Worm (Caenorhabditis elegans) whole organism, late embryonic: ENCODE results near the gene spcs-3.
A peak's percentile ranks its signal among the peaks of the same experiment; 100 is the strongest.

ENCODE experiments used
- C08G9.2 ChIP-seq: sonication (generic microtip); optimal IDR thresholded peaks from 2 replicates; lab custom pipeline; 2016; ENCODE audit warnings: mild to moderate bottlenecking, missing genetic modification characterization, moderate library complexity, missing compliant biosample characterization
- C38D4.7 ChIP-seq: fragments of 200-800 bp; sonication (Bioruptor generic); optimal IDR thresholded peaks from 2 replicates; lab custom pipeline; 2018; ENCODE audit warnings: mild to moderate bottlenecking, missing genetic modification characterization, moderate library complexity, missing compliant biosample characterization
- K02D7.2 ChIP-seq: sonication (generic microtip); optimal IDR thresholded peaks from 2 replicates; lab custom pipeline; 2017; ENCODE audit warnings: mild to moderate bottlenecking, missing genetic modification characterization, missing compliant biosample characterization
- T23F11.4 ChIP-seq: fragments of 200-800 bp; sonication (Bioruptor generic); optimal IDR thresholded peaks from 2 replicates; lab custom pipeline; 2018; ENCODE audit warnings: mild to moderate bottlenecking, missing genetic modification characterization, missing compliant biosample characterization
- Y22D7AL.16 ChIP-seq: sonication (generic microtip); optimal IDR thresholded peaks from 2 replicates; lab custom pipeline; 2016; ENCODE audit warnings: missing genetic modification characterization, missing compliant biosample characterization
- ahr-1 ChIP-seq: sonication (generic microtip); optimal IDR thresholded peaks from 2 replicates; lab custom pipeline; 2016; ENCODE audit warnings: missing genetic modification characterization, missing compliant biosample characterization
- ceh-14 ChIP-seq: sonication (generic microtip); optimal IDR thresholded peaks from 2 replicates; lab custom pipeline; 2016; ENCODE audit warnings: missing genotype, missing genetic modification characterization, missing compliant biosample characterization
- ceh-18 ChIP-seq: sonication (generic microtip); optimal IDR thresholded peaks from 2 replicates; lab custom pipeline; 2016; ENCODE audit warnings: missing genetic modification characterization, missing compliant biosample characterization
- ceh-19 ChIP-seq: fragments of 200-800 bp; sonication (Bioruptor generic); optimal IDR thresholded peaks from 2 replicates; lab custom pipeline; 2018; ENCODE audit warnings: mild to moderate bottlenecking, missing genetic modification characterization, missing compliant biosample characterization
- ceh-2 ChIP-seq: sonication (generic microtip); optimal IDR thresholded peaks from 2 replicates; lab custom pipeline; 2016; ENCODE audit warnings: missing genotype, missing genetic modification characterization, missing compliant biosample characterization
- ceh-24 ChIP-seq: sonication (generic microtip); optimal IDR thresholded peaks from 2 replicates; lab custom pipeline; 2016; ENCODE audit warnings: mild to moderate bottlenecking, missing genetic modification characterization, missing compliant biosample characterization
- ceh-30 ChIP-seq: fragments of 150-350 bp; optimal IDR thresholded peaks from 2 replicates; lab custom pipeline; 2014; ENCODE audit warnings: missing biosample characterization, missing genetic modification characterization
- ceh-31 ChIP-seq: sonication (generic microtip); optimal IDR thresholded peaks from 2 replicates; lab custom pipeline; 2016; ENCODE audit warnings: missing genetic modification characterization, missing compliant biosample characterization
- ceh-34 ChIP-seq: sonication (generic microtip); optimal IDR thresholded peaks from 2 replicates; lab custom pipeline; 2016; ENCODE audit warnings: mild to moderate bottlenecking, missing genetic modification characterization, missing compliant biosample characterization
- ceh-6 ChIP-seq: fragments of 200-800 bp; sonication (Bioruptor generic); optimal IDR thresholded peaks from 2 replicates; lab custom pipeline; 2018; ENCODE audit warnings: mild to moderate bottlenecking, missing genetic modification characterization, missing compliant biosample characterization
- che-1 ChIP-seq: sonication (generic microtip); optimal IDR thresholded peaks from 2 replicates; lab custom pipeline; 2016; ENCODE audit warnings: mild to moderate bottlenecking, missing genetic modification characterization, missing compliant biosample characterization
- dve-1 ChIP-seq: sonication (generic microtip); optimal IDR thresholded peaks from 2 replicates; lab custom pipeline; 2017; ENCODE audit warnings: antibody characterized with exemption, mild to moderate bottlenecking, missing genetic modification characterization, missing compliant biosample characterization
- elt-4 ChIP-seq: sonication (generic microtip); optimal IDR thresholded peaks from 2 replicates; lab custom pipeline; 2016; ENCODE audit warnings: missing genetic modification characterization, missing compliant biosample characterization
- ets-4 ChIP-seq: sonication (generic microtip); optimal IDR thresholded peaks from 2 replicates; lab custom pipeline; 2016; ENCODE audit warnings: missing genetic modification characterization, missing compliant biosample characterization
- fkh-10 ChIP-seq: fragments of 150-350 bp; optimal IDR thresholded peaks from 2 replicates; lab custom pipeline; 2014; ENCODE audit warnings: missing biosample characterization, missing genetic modification reagents, missing genetic modification characterization
- fkh-6 ChIP-seq: sonication (generic microtip); optimal IDR thresholded peaks from 2 replicates; lab custom pipeline; 2016; ENCODE audit warnings: missing genetic modification characterization, missing compliant biosample characterization
- gmeb-2 ChIP-seq: sonication (generic microtip); optimal IDR thresholded peaks from 2 replicates; lab custom pipeline; 2016; ENCODE audit warnings: missing genetic modification characterization, inconsistent platforms, missing compliant biosample characterization
- hlh-30 ChIP-seq: sonication (generic microtip); optimal IDR thresholded peaks from 2 replicates; lab custom pipeline; 2017; ENCODE audit warnings: antibody characterized with exemption, missing genetic modification characterization, missing compliant biosample characterization; ENCODE audit not compliant: insufficient read depth
- hlh-6 ChIP-seq: sonication (generic microtip); optimal IDR thresholded peaks from 2 replicates; lab custom pipeline; 2016; ENCODE audit warnings: missing genotype, missing genetic modification characterization, missing compliant biosample characterization
- nfya-1 ChIP-seq: sonication (generic microtip); optimal IDR thresholded peaks from 2 replicates; lab custom pipeline; 2017; ENCODE audit warnings: missing genetic modification characterization, mild to moderate bottlenecking, missing compliant biosample characterization, antibody characterized with exemption, moderate library complexity
- nhr-11 ChIP-seq: fragments of 150-350 bp; optimal IDR thresholded peaks from 2 replicates; lab custom pipeline; 2014; ENCODE audit warnings: missing biosample characterization, missing genetic modification characterization
- npax-4 ChIP-seq: sonication (generic microtip); optimal IDR thresholded peaks from 2 replicates; lab custom pipeline; 2016; ENCODE audit warnings: missing genetic modification characterization, missing compliant biosample characterization
- pag-3 ChIP-seq: sonication (generic microtip); optimal IDR thresholded peaks from 2 replicates; lab custom pipeline; 2016; ENCODE audit warnings: missing compliant biosample characterization, missing genetic modification characterization, borderline replicate concordance
- pat-9 ChIP-seq: fragments of 200-800 bp; sonication (Bioruptor generic); optimal IDR thresholded peaks from 2 replicates; lab custom pipeline; 2018; ENCODE audit warnings: mild to moderate bottlenecking, missing genetic modification characterization, moderate library complexity, missing compliant biosample characterization
- pha-2 ChIP-seq: sonication (generic microtip); optimal IDR thresholded peaks from 2 replicates; lab custom pipeline; 2017; ENCODE audit warnings: mild to moderate bottlenecking, missing genetic modification characterization, missing compliant biosample characterization
- pha-4 ChIP-seq: fragments of 150-350 bp; optimal IDR thresholded peaks from 2 replicates; lab custom pipeline; 2018; ENCODE audit warnings: missing biosample characterization, missing genetic modification reagents, missing genetic modification characterization
- pqm-1 ChIP-seq: sonication (generic microtip); optimal IDR thresholded peaks from 2 replicates; lab custom pipeline; 2016; ENCODE audit warnings: missing genetic modification characterization, missing compliant biosample characterization
- pros-1 ChIP-seq: fragments of 150-350 bp; optimal IDR thresholded peaks from 2 replicates; lab custom pipeline; 2014; ENCODE audit warnings: missing biosample characterization, missing genetic modification reagents, missing genetic modification characterization
- rnt-1 ChIP-seq: sonication (generic microtip); optimal IDR thresholded peaks from 2 replicates; lab custom pipeline; 2016; ENCODE audit warnings: missing genetic modification characterization, missing compliant biosample characterization
- sox-2 ChIP-seq: fragments of 200-800 bp; sonication (Bioruptor generic); IDR thresholded peaks from 2 replicates; pipeline ENCODE4 v1.3.6; 2022; ENCODE audit warnings: missing genetic modification reagents, missing genetic modification characterization, missing compliant biosample characterization
- sox-4 ChIP-seq: sonication (generic microtip); optimal IDR thresholded peaks from 2 replicates; lab custom pipeline; 2017; ENCODE audit warnings: mild to moderate bottlenecking, missing genetic modification characterization, inconsistent platforms, missing compliant biosample characterization
- syd-9 ChIP-seq: sonication (generic microtip); optimal IDR thresholded peaks from 2 replicates; lab custom pipeline; 2016; ENCODE audit warnings: mild to moderate bottlenecking, missing genetic modification characterization, moderate library complexity, missing compliant biosample characterization
- tbx-7 ChIP-seq: sonication (generic microtip); optimal IDR thresholded peaks from 2 replicates; lab custom pipeline; 2016; ENCODE audit warnings: missing genotype, missing genetic modification characterization, missing compliant biosample characterization
- ttx-3 ChIP-seq: sonication (generic microtip); optimal IDR thresholded peaks from 2 replicates; lab custom pipeline; 2016; ENCODE audit warnings: missing genetic modification reagents, missing genetic modification characterization, missing compliant biosample characterization
- unc-86 ChIP-seq: sonication (generic microtip); optimal IDR thresholded peaks from 2 replicates; lab custom pipeline; 2016; ENCODE audit warnings: missing genetic modification characterization, missing compliant biosample characterization
- zip-5 ChIP-seq: sonication (generic microtip); optimal IDR thresholded peaks from 2 replicates; lab custom pipeline; 2016; ENCODE audit warnings: missing genetic modification characterization, missing compliant biosample characterization
- ztf-16 ChIP-seq: sonication (generic microtip); optimal IDR thresholded peaks from 2 replicates; lab custom pipeline; 2017; ENCODE audit warnings: missing genetic modification characterization, missing compliant biosample characterization

Gene spcs-3

DNA sequence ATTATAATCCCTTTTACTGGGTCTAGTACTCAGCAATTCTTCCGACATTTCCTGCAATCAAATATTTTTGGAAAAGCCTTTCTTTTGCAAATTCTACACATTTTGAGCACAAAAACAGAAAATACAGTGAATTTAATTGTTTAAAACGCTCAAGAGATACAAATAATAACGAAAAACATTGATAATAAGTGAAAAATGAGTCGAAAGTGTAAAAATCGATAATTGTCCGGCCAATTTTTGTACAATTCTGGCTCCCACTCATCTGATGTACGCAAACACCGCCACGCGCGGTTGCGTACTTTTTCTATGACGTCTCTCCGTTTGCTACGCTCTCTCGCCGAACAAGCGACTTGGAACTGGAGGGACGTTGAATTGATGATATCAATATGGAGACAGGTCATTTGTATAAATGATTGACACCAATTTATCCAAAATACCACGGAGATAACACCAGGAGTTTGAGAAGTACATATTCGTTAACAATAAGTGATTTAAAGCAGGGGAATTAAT lies 23.9 kb upstream of the spcs-3 start, which contains the start of gene lin-36 (continued):
- TF ChIP-seq ceh-14 (tag; lab: Kevin White, UChicago) (peak; percentile 23), ets-4 (tag; lab: Kevin White, UChicago) (no peak), C08G9.2 (tag; lab: Kevin White, UChicago) (no peak), K02D7.2 (no peak), unc-86 (no peak), pha-2 (tag; lab: Kevin White, UChicago) (no peak), gmeb-2 (tag; lab: Kevin White, UChicago) (no peak), ceh-30 (tag; lab: Kevin White, UChicago) (peak; percentile 41), elt-4 (tag; lab: Kevin White, UChicago) (no peak), nfya-1 (tag; lab: Kevin White, UChicago) (peak; percentile 73), ahr-1 (no peak), fkh-10 (GFP tag; lab: Kevin White, UChicago) (no peak), pros-1 (tag; lab: Kevin White, UChicago) (no peak), ceh-24 (tag; lab: Kevin White, UChicago) (no peak), sox-4 (tag; lab: Kevin White, UChicago) (no peak), nhr-11 (no peak), ttx-3 (tag; lab: Kevin White, UChicago) (no peak), C38D4.7 (GFP tag; lab: Kevin White, UChicago) (no peak), fkh-6 (tag; lab: Kevin White, UChicago) (no peak), Y22D7AL.16 (tag; lab: Kevin White, UChicago) (no peak), npax-4 (tag; lab: Kevin White, UChicago) (no peak), ceh-18 (tag; lab: Kevin White, UChicago) (peak; percentile 46), che-1 (tag; lab: Kevin White, UChicago) (no peak), ceh-34 (no peak), syd-9 (tag; lab: Kevin White, UChicago) (no peak), T23F11.4 (GFP tag; lab: Kevin White, UChicago) (no peak), hlh-6 (tag; lab: Kevin White, UChicago) (no peak), pat-9 (tag; lab: Kevin White, UChicago) (no peak), zip-5 (tag; lab: Kevin White, UChicago) (no peak), pha-4 (tag; lab: Kevin White, UChicago) (no peak), pqm-1 (tag; lab: Kevin White, UChicago) (no peak), hlh-30 (peak; percentile 79), ceh-6 (GFP tag; lab: Kevin White, UChicago) (no peak), ztf-16 (tag; lab: Kevin White, UChicago) (no peak), ceh-31 (peak; percentile 64), rnt-1 (no peak), tbx-7 (tag; lab: Kevin White, UChicago) (no peak), ceh-19 (GFP tag; lab: Kevin White, UChicago) (no peak), dve-1 (tag; lab: Kevin White, UChicago) (no peak), ceh-2 (no peak)

ce11 chrIII:8022077-8022476 lies 22.7 kb upstream of the spcs-3 start, which contains the start of gene F44B9.2:
TSS of gene F44B9.2 (plus strand) at chrIII:8022463.
- TF ChIP-seq pat-9 (tag; lab: Kevin White, UChicago) (peak; percentile 5), C38D4.7 (GFP tag; lab: Kevin White, UChicago) (no peak)
- TF ChIP-seq, all 69 proteins: peak for 1

- TF ChIP-seq sox-4 (tag; lab: Kevin White, UChicago) (no peak), sox-2 (GFP tag; lab: Robert Waterston, UW) (no peak), pag-3 (tag; lab: Kevin White, UChicago) (no peak), ttx-3 (tag; lab: Kevin White, UChicago) (no peak)
Observed at ce11 chrIII:8027942-8028341, 16.9 kb upstream of the spcs-3 start, which contains the start of gene mdt-30. TSS of gene mdt-30 (minus strand) at chrIII:8028042.
